Fruit fly (Drosophila melanogaster) whole organism, adult: ENCODE data around the gene CG4362.

Experiments used
- CG11617 ChIP-seq: fragments of 200-800 bp; sonication (Bioruptor generic); optimal IDR thresholded peaks from 2 replicates; lab custom pipeline; 2017; ENCODE audit warnings: mild to moderate bottlenecking, missing biosample characterization, missing genetic modification reagents, missing genetic modification characterization
- CG12768 ChIP-seq: fragments of 200-800 bp; sonication (Bioruptor generic); optimal IDR thresholded peaks from 2 replicates; lab custom pipeline; 2017; ENCODE audit warnings: missing biosample characterization, missing genetic modification characterization, mild to moderate bottlenecking, moderate library complexity, missing genetic modification reagents
- CG14711 ChIP-seq: fragments of 200-800 bp; sonication (Bioruptor generic); optimal IDR thresholded peaks from 2 replicates; lab custom pipeline; 2018; ENCODE audit warnings: missing biosample characterization, mild to moderate bottlenecking, missing genetic modification characterization, moderate library complexity
- CG1620 ChIP-seq: fragments of 200-800 bp; sonication (Bioruptor generic); optimal IDR thresholded peaks from 2 replicates; lab custom pipeline; 2016; ENCODE audit warnings: missing biosample characterization, missing genetic modification characterization
- CG33017 ChIP-seq: fragments of 200-800 bp; sonication (Bioruptor generic); optimal IDR thresholded peaks from 2 replicates; lab custom pipeline; 2018; ENCODE audit warnings: missing biosample characterization, mild to moderate bottlenecking, missing genetic modification characterization, moderate library complexity
- CG5204 ChIP-seq: fragments of 200-800 bp; sonication (Bioruptor generic); optimal IDR thresholded peaks from 2 replicates; lab custom pipeline; 2016; ENCODE audit warnings: missing biosample characterization, missing genetic modification characterization
- CG7045 ChIP-seq: fragments of 200-800 bp; sonication (Bioruptor generic); optimal IDR thresholded peaks from 2 replicates; lab custom pipeline; 2017; ENCODE audit warnings: missing biosample characterization, mild to moderate bottlenecking, missing genetic modification characterization
- CG7101 ChIP-seq: fragments of 200-800 bp; sonication (Bioruptor generic); optimal IDR thresholded peaks from 2 replicates; lab custom pipeline; 2018; ENCODE audit warnings: missing biosample characterization, mild to moderate bottlenecking, missing genetic modification characterization, moderate library complexity
- Clk ChIP-seq: fragments of 200-800 bp; sonication (Bioruptor generic); optimal IDR thresholded peaks from 2 replicates; lab custom pipeline; 2017; ENCODE audit warnings: missing biosample characterization, missing genetic modification characterization
- Crg-1 ChIP-seq: fragments of 200-800 bp; sonication (Bioruptor generic); optimal IDR thresholded peaks from 2 replicates; lab custom pipeline; 2016; ENCODE audit warnings: missing biosample characterization, missing genetic modification characterization
- Hr96 ChIP-seq: fragments of 200-800 bp; sonication (Bioruptor generic); optimal IDR thresholded peaks from 2 replicates; lab custom pipeline; 2016; ENCODE audit warnings: missing biosample characterization, missing genetic modification characterization
- Mnt ChIP-seq: fragments of 200-800 bp; sonication (Bioruptor generic); optimal IDR thresholded peaks from 2 replicates; lab custom pipeline; 2016; ENCODE audit warnings: missing biosample characterization, mild to moderate bottlenecking, missing genetic modification characterization
- bab1 ChIP-seq: fragments of 200-800 bp; sonication (Bioruptor generic); optimal IDR thresholded peaks from 3 replicates; lab custom pipeline; 2019; ENCODE audit warnings: missing biosample characterization, mild to moderate bottlenecking, missing genetic modification characterization, moderate library complexity
- cic ChIP-seq: fragments of 200-800 bp; sonication (Bioruptor generic); optimal IDR thresholded peaks from 2 replicates; lab custom pipeline; 2017; ENCODE audit warnings: missing biosample characterization, mild to moderate bottlenecking, missing genetic modification characterization, moderate library complexity
- cnc ChIP-seq, 2 experiments: fragments of >200 bp; optimal IDR thresholded peaks; 2 replicates each; lab custom pipeline; 2017
- kay ChIP-seq: fragments of 200-800 bp; sonication (Bioruptor generic); peaks from one replicate; lab custom pipeline; 2016; ENCODE audit warnings: missing biosample characterization, missing genetic modification characterization, borderline replicate concordance
- ovo ChIP-seq: fragments of 200-800 bp; sonication (Bioruptor generic); optimal IDR thresholded peaks from 2 replicates; lab custom pipeline; 2016; ENCODE audit warnings: missing biosample characterization, missing genetic modification characterization
- pad ChIP-seq: fragments of 200-800 bp; sonication (Bioruptor generic); optimal IDR thresholded peaks from 3 replicates; lab custom pipeline; 2017; ENCODE audit warnings: missing biosample characterization, missing genetic modification characterization, mild to moderate bottlenecking, moderate library complexity, missing genetic modification reagents
- tj ChIP-seq: fragments of 200-800 bp; sonication (Bioruptor generic); optimal IDR thresholded peaks from 3 replicates; lab custom pipeline; 2017; ENCODE audit warnings: missing biosample characterization, mild to moderate bottlenecking, missing genetic modification characterization, moderate library complexity
- toe ChIP-seq: fragments of 200-800 bp; sonication (Bioruptor generic); optimal IDR thresholded peaks from 2 replicates; lab custom pipeline; 2016; ENCODE audit warnings: missing biosample characterization, missing genetic modification characterization

The CG4362 gene

DNA sequence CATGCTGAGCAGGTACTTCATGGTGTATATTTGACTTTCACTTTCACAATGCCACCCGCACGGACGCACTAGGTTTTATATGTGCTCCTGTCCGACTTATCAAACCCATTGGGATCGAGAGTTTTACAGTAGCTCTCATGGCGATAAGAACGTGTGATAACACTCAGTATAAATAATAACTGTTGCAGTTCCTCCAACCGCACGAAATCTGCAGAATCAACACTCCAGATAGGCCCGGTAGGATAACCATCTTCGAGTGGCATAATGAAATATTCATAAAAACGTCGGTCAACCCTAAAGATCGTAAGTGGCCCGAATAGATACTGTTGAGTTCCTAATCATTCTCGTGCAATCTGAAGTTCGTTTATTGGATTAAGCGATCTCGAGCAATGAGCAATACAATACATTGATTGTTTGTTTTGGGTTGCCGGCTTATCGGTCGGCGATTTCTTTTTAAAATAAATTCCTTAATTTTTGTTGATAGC is at the start of gene CG4362:
Gene CG4362, minus strand, starts transcription at position 51 of the 485 bp plus-strand sequence.
- no peak for TF ChIP-seq cnc (optimal IDR thresholded peaks at IDR 0.05; lab: Kevin White, UChicago)
- TF ChIP-seq Clk: no peak
- TF ChIP-seq CG5204 (GFP tag; lab: Kevin White, UChicago): no peak
- no peak for TF ChIP-seq CG12768 (GFP tag; lab: Kevin White, UChicago)
- peak; percentile 23 for TF ChIP-seq cic (GFP tag; lab: Kevin White, UChicago)
- TF ChIP-seq CG1620 (GFP tag; lab: Kevin White, UChicago): no peak

DNA sequence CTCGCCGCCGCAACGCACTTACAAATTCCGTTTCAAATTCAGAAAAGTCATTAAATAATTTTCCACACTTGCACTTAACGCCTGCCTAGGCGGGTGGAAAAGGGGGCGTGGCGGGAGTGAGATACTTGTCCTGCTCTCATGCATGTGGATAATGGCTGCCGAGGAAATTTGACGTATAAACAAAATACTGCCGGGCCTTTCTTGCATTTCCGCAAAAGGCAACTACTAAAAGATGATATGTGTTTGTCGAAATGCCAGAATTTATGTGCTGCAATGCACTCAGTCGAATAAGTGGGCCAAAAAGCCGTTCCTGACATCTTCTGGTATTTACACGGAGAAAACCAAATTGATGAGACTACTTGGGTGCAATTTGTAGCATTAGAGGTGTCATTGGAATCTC is 42.9 kb upstream of the CG4362 start:
- no peak for TF ChIP-seq Hr96
- TF ChIP-seq CG12768 (GFP tag; lab: Kevin White, UChicago): no peak
- TF ChIP-seq Clk: no peak
- TF ChIP-seq CG11617: no peak
- TF ChIP-seq pad (GFP tag; lab: Kevin White, UChicago): no peak
- no peak for TF ChIP-seq CG14711
- no peak for TF ChIP-seq CG7045 (GFP tag; lab: Kevin White, UChicago)
- TF ChIP-seq tj: no peak
- TF ChIP-seq cnc (optimal IDR thresholded peaks at IDR 0.05; lab: Kevin White, UChicago): no peak
- no peak for TF ChIP-seq bab1
- TF ChIP-seq Crg-1 (GFP tag; lab: Kevin White, UChicago): no peak
- TF ChIP-seq toe: no peak
- no peak for TF ChIP-seq ovo (GFP tag; lab: Kevin White, UChicago)

DNA sequence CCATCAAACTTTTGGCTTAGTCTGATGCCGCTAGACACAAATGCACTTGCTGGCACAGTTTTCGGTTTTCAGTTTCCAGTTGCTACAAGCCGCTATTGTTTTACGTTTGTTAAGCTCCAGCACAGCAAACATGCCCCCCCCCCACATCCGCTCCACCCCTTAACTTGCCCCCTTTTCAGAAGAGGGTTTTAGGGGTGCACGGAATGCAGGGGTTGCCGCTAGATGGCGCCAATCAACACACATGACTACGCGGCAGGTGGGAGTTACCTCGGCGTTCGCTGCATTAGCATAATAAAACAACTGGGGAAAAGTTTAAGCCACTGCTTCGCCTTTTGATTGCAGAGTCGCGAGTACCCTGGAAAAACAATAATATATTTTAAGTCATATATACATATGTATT is 39.6 kb upstream of the CG4362 start:
- TF ChIP-seq CG1620 (GFP tag; lab: Kevin White, UChicago) (no peak), Crg-1 (GFP tag; lab: Kevin White, UChicago) (no peak), Mnt (no peak), Clk (no peak), tj (no peak), toe (no peak), CG12768 (GFP tag; lab: Kevin White, UChicago) (no peak), CG14711 (no peak), CG7045 (GFP tag; lab: Kevin White, UChicago) (no peak), CG5204 (GFP tag; lab: Kevin White, UChicago) (no peak), cnc (optimal IDR thresholded peaks at IDR 0.05; lab: Kevin White, UChicago) (no peak), CG7101 (tag; lab: Kevin White, UChicago) (no peak), CG11617 (no peak), Hr96 (no peak), bab1 (no peak), CG33017 (tag; lab: Kevin White, UChicago) (no peak), pad (GFP tag; lab: Kevin White, UChicago) (no peak), kay (no peak), cic (GFP tag; lab: Kevin White, UChicago) (no peak)

DNA sequence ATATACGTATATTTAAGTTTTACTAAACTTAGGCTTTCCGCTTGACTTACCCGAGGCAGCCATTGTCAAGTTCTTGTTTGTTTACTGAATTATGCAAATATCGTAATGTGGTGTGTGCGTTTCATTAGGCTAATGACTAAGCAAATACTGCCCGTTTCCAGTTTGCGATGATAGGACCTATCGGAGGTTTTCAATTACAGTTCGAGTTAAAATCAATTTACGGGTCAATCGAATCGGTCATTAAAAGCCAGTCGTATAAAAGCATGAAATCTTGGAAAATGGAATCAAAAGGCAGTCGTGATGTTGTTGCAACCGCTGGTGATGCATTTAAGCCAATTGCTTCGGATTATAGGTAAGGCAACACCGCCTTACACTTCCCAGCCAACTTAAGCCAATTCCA is 31.3 kb upstream of the CG4362 start, which contains the start of gene Ir92a:
Gene Ir92a, plus strand, starts transcription at position 301 of the 400 bp plus-strand sequence.
- TF ChIP-seq ovo (GFP tag; lab: Kevin White, UChicago): no peak
- no peak for TF ChIP-seq bab1
- no peak for TF ChIP-seq CG33017 (tag; lab: Kevin White, UChicago)
- no peak for TF ChIP-seq CG7101 (tag; lab: Kevin White, UChicago)
- TF ChIP-seq tj: no peak
- no peak for TF ChIP-seq CG12768 (GFP tag; lab: Kevin White, UChicago)
- no peak for TF ChIP-seq toe
- TF ChIP-seq CG11617: no peak
- TF ChIP-seq Clk: no peak
- TF ChIP-seq pad (GFP tag; lab: Kevin White, UChicago): no peak

DNA sequence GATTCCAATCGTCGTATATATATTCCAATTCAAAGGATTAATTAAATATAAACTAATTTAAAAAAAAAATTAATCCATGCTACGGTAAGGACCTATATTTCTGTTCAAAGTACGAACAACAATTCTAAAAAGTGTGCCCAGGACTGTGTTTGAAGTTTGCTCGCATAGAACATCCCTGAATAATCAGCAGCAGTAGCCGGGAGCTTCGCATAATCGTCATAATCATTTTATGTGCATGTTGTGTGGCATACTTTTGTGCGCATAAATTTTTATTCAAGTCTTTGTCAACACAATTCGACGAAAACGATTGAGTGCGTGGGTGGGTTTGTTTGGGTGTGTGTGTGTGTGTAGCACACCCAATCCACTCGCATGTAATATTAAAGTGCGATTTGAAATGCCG is 25.4 kb upstream of the CG4362 start:
- TF ChIP-seq CG12768 (GFP tag; lab: Kevin White, UChicago) (no peak), ovo (GFP tag; lab: Kevin White, UChicago) (no peak), bab1 (no peak), toe (no peak), kay (no peak), CG7101 (tag; lab: Kevin White, UChicago) (no peak), cic (GFP tag; lab: Kevin White, UChicago) (no peak), CG11617 (no peak), Hr96 (no peak), CG1620 (GFP tag; lab: Kevin White, UChicago) (no peak), CG14711 (no peak)

- TF ChIP-seq CG14711: no peak
- TF ChIP-seq CG5204 (GFP tag; lab: Kevin White, UChicago): peak; percentile 45
- peak; percentile 51 for TF ChIP-seq cic (GFP tag; lab: Kevin White, UChicago)
- no peak for TF ChIP-seq Crg-1 (GFP tag; lab: Kevin White, UChicago)
- peak in 1 of 2 experiments; percentile 5 for TF ChIP-seq cnc (optimal IDR thresholded peaks at IDR 0.05; lab: Kevin White, UChicago)
- TF ChIP-seq ovo (GFP tag; lab: Kevin White, UChicago): peak; percentile 26
- peak; percentile 66 for TF ChIP-seq Hr96
- peak; percentile 78 for TF ChIP-seq bab1
- peak; percentile 9 for TF ChIP-seq CG7101 (tag; lab: Kevin White, UChicago)
- peak; percentile 11 for TF ChIP-seq CG12768 (GFP tag; lab: Kevin White, UChicago)
- TF ChIP-seq tj: peak; percentile 66
- TF ChIP-seq toe: peak; percentile 65
- TF ChIP-seq CG7045 (GFP tag; lab: Kevin White, UChicago): peak; percentile 32
- peak; percentile 92 for TF ChIP-seq Mnt
- TF ChIP-seq Clk: peak; percentile 65
- no peak for TF ChIP-seq CG33017 (tag; lab: Kevin White, UChicago)
- peak; percentile 36 for TF ChIP-seq pad (GFP tag; lab: Kevin White, UChicago)
- TF ChIP-seq CG11617: peak; percentile 55
- peak; percentile 69 for TF ChIP-seq CG1620 (GFP tag; lab: Kevin White, UChicago)
- TF ChIP-seq kay: no peak
Measured at dm6 chr3R:20327572-20328483, 20.5 kb upstream of the CG4362 start, which contains the start of the genes CG4360 and Sirt2. Gene CG4360 (minus strand): TSS chr3R:20328003. Gene Sirt2 (plus strand): TSS chr3R:20328465.
